Worm (Caenorhabditis elegans) whole organism, mixed stage, embryonic: ENCODE data around the gene mtrr-1.

Experiments used
- drap-1 ChIP-seq: fragments of 200-800 bp; sonication (Bioruptor generic); optimal IDR thresholded peaks from 3 replicates; lab custom pipeline; 2018; ENCODE audit warnings: mild to moderate bottlenecking, missing genetic modification characterization, missing compliant biosample characterization
- nhr-76 ChIP-seq: sonication (generic microtip); optimal IDR thresholded peaks from 2 replicates; lab custom pipeline; 2017; ENCODE audit warnings: missing biosample characterization, missing genetic modification characterization
- pha-4 ChIP-seq: fragments of 150-350 bp; optimal IDR thresholded peaks from 2 replicates; lab custom pipeline; 2018; ENCODE audit warnings: missing biosample characterization, missing genetic modification reagents, missing genetic modification characterization
- unc-39 ChIP-seq: fragments of 150-350 bp; optimal IDR thresholded peaks from 2 replicates; lab custom pipeline; 2014; ENCODE audit warnings: missing biosample characterization, missing genetic modification characterization
- unc-62 ChIP-seq: fragments of 150-350 bp; optimal IDR thresholded peaks from 2 replicates; lab custom pipeline; 2014; ENCODE audit warnings: missing biosample characterization, missing genetic modification reagents, missing genetic modification characterization
- zip-8 ChIP-seq: fragments of 150-350 bp; optimal IDR thresholded peaks from 2 replicates; lab custom pipeline; 2014; ENCODE audit warnings: missing biosample characterization, missing genetic modification characterization
- ztf-11 ChIP-seq: fragments of 150-350 bp; optimal IDR thresholded peaks from 2 replicates; lab custom pipeline; 2014; ENCODE audit warnings: missing biosample characterization, missing genetic modification characterization

DNA sequence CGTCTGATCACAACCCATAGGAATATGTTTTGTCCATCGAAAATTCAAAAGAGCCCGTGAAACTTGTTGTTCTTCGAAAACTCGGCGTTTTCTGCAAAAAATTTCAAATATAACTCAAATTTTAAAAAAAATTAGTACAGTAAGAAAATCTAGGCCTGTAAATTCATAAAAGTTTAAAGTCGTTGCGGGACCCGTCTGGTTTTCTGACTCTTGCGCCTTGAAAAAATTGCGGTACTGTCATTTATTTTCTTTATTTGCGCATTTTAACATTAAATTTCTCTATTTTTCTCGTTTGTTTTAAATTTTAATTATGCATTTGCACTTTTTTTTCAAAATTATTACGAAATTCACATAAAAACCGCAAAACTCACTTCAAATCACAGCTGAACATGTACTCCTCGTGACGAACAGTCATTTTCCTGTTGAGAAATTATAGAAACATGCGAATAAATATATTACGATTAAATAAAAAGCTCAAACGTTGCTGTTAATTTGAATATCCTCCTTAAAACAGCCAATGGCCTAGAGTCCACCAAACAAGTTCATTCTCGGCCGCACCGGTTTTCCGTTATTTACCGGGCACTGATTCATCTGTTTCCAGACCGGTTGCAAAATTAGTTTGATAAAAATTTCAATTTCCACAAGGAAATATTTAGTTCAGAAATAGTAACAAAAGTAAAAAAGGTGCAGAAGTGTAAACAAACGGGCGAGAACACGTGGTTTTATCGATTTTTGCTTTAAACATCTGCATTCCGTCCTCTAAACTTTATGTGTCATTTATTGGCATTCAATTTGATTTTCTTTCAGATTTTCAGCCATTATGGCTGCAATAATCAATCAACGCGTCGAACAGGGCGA lies 33.5 kb downstream of the mtrr-1 start, which contains the start of the genes csa-1 and wdfy-2:
- TF ChIP-seq unc-62 (GFP tag; lab: Kevin White, UChicago) (no peak), pha-4 (tag; lab: Kevin White, UChicago) (no peak), zip-8 (tag; lab: Kevin White, UChicago) (no peak), drap-1 (GFP tag; lab: Kevin White, UChicago) (no peak), unc-39 (no peak), ztf-11 (no peak), nhr-76 (tag; lab: Kevin White, UChicago) (no peak)
